Fruit fly (Drosophila melanogaster): ENCODE measurements around the gene CG13066.

The CG13066 gene

DNA sequence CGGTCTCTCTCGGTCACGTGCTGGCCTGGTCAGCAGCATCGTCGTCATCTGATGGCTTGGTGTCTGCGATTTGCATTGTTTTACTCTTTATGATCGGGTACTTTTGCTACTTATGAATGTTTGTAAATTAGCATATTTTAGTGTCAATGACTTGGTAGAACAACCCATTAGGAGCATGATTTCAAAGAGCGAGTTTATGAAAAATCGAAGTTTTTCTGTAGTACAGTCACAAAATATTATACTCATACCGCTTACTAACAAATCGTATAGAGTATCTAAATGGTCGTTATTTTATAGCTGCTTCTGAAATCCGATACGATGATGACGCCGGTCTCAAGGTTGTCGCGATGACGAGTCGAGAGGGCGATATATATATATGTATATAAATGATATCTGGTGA is 13.5 kb downstream of the CG13066 start:
- TF ChIP-seq Gug (GFP tag; IDR thresholded peaks at IDR 0.05) (no peak), Sox102F (GFP tag; optimal IDR thresholded peaks at IDR 0.05) (peak; percentile 12), salr (GFP tag; optimal IDR thresholded peaks at IDR 0.05) (peak in 1 of 2 experiments; percentile 56), Met (GFP tag; optimal IDR thresholded peaks at IDR 0.05) (peak; percentile 19), CG11294 (GFP tag; IDR thresholded peaks at IDR 0.05) (no peak), CG10631 (GFP tag; optimal IDR thresholded peaks at IDR 0.05) (peak; percentile 54), Hr38 (GFP tag; optimal IDR thresholded peaks at IDR 0.05) (no peak), fd59A (GFP tag; optimal IDR thresholded peaks at IDR 0.05) (peak; percentile 79), dsx (GFP tag; optimal IDR thresholded peaks at IDR 0.05; ENCODE audit: poor library complexity, severe bottlenecking) (peak; percentile 77), spab (GFP tag; optimal IDR thresholded peaks at IDR 0.05) (peak; percentile 78), OdsH (GFP tag; optimal IDR thresholded peaks at IDR 0.05) (peak; percentile 46), topi (GFP tag; optimal IDR thresholded peaks at IDR 0.05) (peak; percentile 35), vri (GFP tag; optimal IDR thresholded peaks at IDR 0.05) (peak; percentile 13), fkh (GFP tag; optimal IDR thresholded peaks at IDR 0.05) (no peak), achi (GFP tag; optimal IDR thresholded peaks at IDR 0.05) (peak; percentile 53), CG1621 (tag; optimal IDR thresholded peaks at IDR 0.05) (peak; percentile 78), CG8632 (GFP tag; optimal IDR thresholded peaks at IDR 0.05) (peak; percentile 67), svp (GFP tag) (peak; percentile 39), ss (GFP tag; optimal IDR thresholded peaks at IDR 0.05) (peak; percentile 54 to 88), CG11762 (GFP tag; optimal IDR thresholded peaks at IDR 0.05; ENCODE audit: insufficient read depth) (peak; percentile 8), fd85E (GFP tag; optimal IDR thresholded peaks at IDR 0.05) (no peak), CG16779 (tag; optimal IDR thresholded peaks at IDR 0.05) (peak; percentile 30), Sox15 (GFP tag; optimal IDR thresholded peaks at IDR 0.05) (peak; percentile 39), Hr39 (GFP tag; optimal IDR thresholded peaks at IDR 0.05) (peak; percentile 29), CG10669 (GFP tag; optimal IDR thresholded peaks at IDR 0.05) (peak; percentile 85), eg (GFP tag; IDR thresholded peaks at IDR 0.05) (no peak), Lpt (GFP tag; optimal IDR thresholded peaks at IDR 0.05) (no peak), CG3032 (tag; optimal IDR thresholded peaks at IDR 0.05) (peak; percentile 85), Sox14 (GFP tag; optimal IDR thresholded peaks at IDR 0.05) (peak; percentile 51), CG34406 (GFP tag; optimal IDR thresholded peaks at IDR 0.05) (peak; percentile 58), CG9139 (GFP tag; optimal IDR thresholded peaks at IDR 0.05) (peak; percentile 47), dac (GFP tag; optimal IDR thresholded peaks at IDR 0.05) (no peak), CG31627 (GFP tag; optimal IDR thresholded peaks at IDR 0.05) (peak; percentile 4), CG6792 (GFP tag; optimal IDR thresholded peaks at IDR 0.05) (peak; percentile 64), CG11902 (GFP tag; optimal IDR thresholded peaks at IDR 0.05) (peak; percentile 17), Eip93F (GFP tag; optimal IDR thresholded peaks at IDR 0.05) (no peak), Ets21C (GFP tag; optimal IDR thresholded peaks at IDR 0.05) (no peak), CG3919 (GFP tag; optimal IDR thresholded peaks at IDR 0.05) (peak; percentile 55), CG4318 (GFP tag; optimal IDR thresholded peaks at IDR 0.05) (no peak), Blimp-1 (GFP tag; optimal IDR thresholded peaks at IDR 0.05) (no peak), lz (GFP tag; optimal IDR thresholded peaks at IDR 0.05) (peak; percentile 24), CG15336 (GFP tag; IDR thresholded peaks at IDR 0.05) (no peak), CG6854 (GFP tag; optimal IDR thresholded peaks at IDR 0.05) (no peak), CG7368 (GFP tag; optimal IDR thresholded peaks at IDR 0.05) (peak; percentile 43), CG32006 (GFP tag; optimal IDR thresholded peaks at IDR 0.05) (peak; percentile 9), pdm3 (GFP tag; optimal IDR thresholded peaks at IDR 0.05) (peak; percentile 64), CG8119 (GFP tag; IDR thresholded peaks at IDR 0.05) (no peak), Smox (GFP tag; optimal IDR thresholded peaks at IDR 0.05) (peak; percentile 10), CG6163 (GFP tag; IDR thresholded peaks at IDR 0.05) (peak; percentile 44; the same call in 1 of the 3 replicates), cyc (GFP tag; optimal IDR thresholded peaks at IDR 0.05) (peak; percentile 3), Eip78C (GFP tag) (peak; percentile 93), Ets96B (tag; optimal IDR thresholded peaks at IDR 0.05) (peak; percentile 87)

Data from whole organism, prepupa.